Fruit fly (Drosophila melanogaster) whole organism: ENCODE measurements around the gene Prp18.

Source experiments
- Dll ChIP-seq: fragments of >200 bp; optimal IDR thresholded peaks from 2 replicates; lab custom pipeline; 2017
- pan ChIP-seq: fragments of >200 bp; optimal IDR thresholded peaks from 2 replicates; lab custom pipeline; 2017
- psq ChIP-seq: fragments of >200 bp; optimal IDR thresholded peaks from 2 replicates; lab custom pipeline; 2017

DNA sequence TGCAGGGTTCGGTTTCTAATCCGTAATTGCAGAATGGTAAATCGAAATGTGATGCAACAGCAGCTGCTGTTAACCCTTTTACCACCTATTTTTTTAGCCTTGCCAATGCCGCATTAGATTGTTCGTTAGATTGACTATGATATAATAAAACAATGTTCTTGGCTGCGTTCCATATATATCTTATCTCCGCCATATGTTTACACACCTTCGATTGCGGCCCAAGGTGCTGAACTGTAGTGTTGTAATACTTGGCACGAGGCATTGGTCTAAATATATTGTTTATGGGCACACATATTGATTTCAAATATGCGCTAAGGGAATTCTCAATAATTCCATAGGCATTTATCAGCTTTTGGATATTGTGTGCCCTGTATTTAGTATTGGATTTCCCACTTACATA lies 39.4 kb downstream of the Prp18 start:
- no peak for TF ChIP-seq Dll (lab: Kevin White, UChicago)
- no peak for TF ChIP-seq psq (lab: Kevin White, UChicago)
- no peak for TF ChIP-seq pan
